Worm (Caenorhabditis elegans) whole organism, late embryonic: Measurements from ENCODE around the gene ZC506.1.
A peak's percentile ranks its signal among the peaks of the same experiment; 100 is the strongest.

Experiments used
- C08G9.2 ChIP-seq: sonication (generic microtip); optimal IDR thresholded peaks from 2 replicates; lab custom pipeline; 2016; ENCODE audit warnings: mild to moderate bottlenecking, missing genetic modification characterization, moderate library complexity, missing compliant biosample characterization
- C38D4.7 ChIP-seq: fragments of 200-800 bp; sonication (Bioruptor generic); optimal IDR thresholded peaks from 2 replicates; lab custom pipeline; 2018; ENCODE audit warnings: mild to moderate bottlenecking, missing genetic modification characterization, moderate library complexity, missing compliant biosample characterization
- K02D7.2 ChIP-seq: sonication (generic microtip); optimal IDR thresholded peaks from 2 replicates; lab custom pipeline; 2017; ENCODE audit warnings: mild to moderate bottlenecking, missing genetic modification characterization, missing compliant biosample characterization
- Y22D7AL.16 ChIP-seq: sonication (generic microtip); optimal IDR thresholded peaks from 2 replicates; lab custom pipeline; 2016; ENCODE audit warnings: missing genetic modification characterization, missing compliant biosample characterization
- ceh-18 ChIP-seq: sonication (generic microtip); optimal IDR thresholded peaks from 2 replicates; lab custom pipeline; 2016; ENCODE audit warnings: missing genetic modification characterization, missing compliant biosample characterization
- ceh-19 ChIP-seq: fragments of 200-800 bp; sonication (Bioruptor generic); optimal IDR thresholded peaks from 2 replicates; lab custom pipeline; 2018; ENCODE audit warnings: mild to moderate bottlenecking, missing genetic modification characterization, missing compliant biosample characterization
- ceh-2 ChIP-seq: sonication (generic microtip); optimal IDR thresholded peaks from 2 replicates; lab custom pipeline; 2016; ENCODE audit warnings: missing genotype, missing genetic modification characterization, missing compliant biosample characterization
- ceh-30 ChIP-seq: fragments of 150-350 bp; optimal IDR thresholded peaks from 2 replicates; lab custom pipeline; 2014; ENCODE audit warnings: missing biosample characterization, missing genetic modification characterization
- ceh-34 ChIP-seq: sonication (generic microtip); optimal IDR thresholded peaks from 2 replicates; lab custom pipeline; 2016; ENCODE audit warnings: mild to moderate bottlenecking, missing genetic modification characterization, missing compliant biosample characterization
- ceh-45 ChIP-seq: fragments of 200-800 bp; sonication (Bioruptor generic); IDR thresholded peaks from 2 replicates; pipeline ENCODE4 v1.3.6; 2022; ENCODE audit warnings: missing genetic modification reagents, missing genetic modification characterization, missing compliant biosample characterization
- ceh-48 ChIP-seq: sonication (generic microtip); optimal IDR thresholded peaks from 2 replicates; lab custom pipeline; 2016; ENCODE audit warnings: missing genetic modification characterization, inconsistent platforms, missing compliant biosample characterization
- ceh-6 ChIP-seq: fragments of 200-800 bp; sonication (Bioruptor generic); optimal IDR thresholded peaks from 2 replicates; lab custom pipeline; 2018; ENCODE audit warnings: mild to moderate bottlenecking, missing genetic modification characterization, missing compliant biosample characterization
- che-1 ChIP-seq: sonication (generic microtip); optimal IDR thresholded peaks from 2 replicates; lab custom pipeline; 2016; ENCODE audit warnings: mild to moderate bottlenecking, missing genetic modification characterization, missing compliant biosample characterization
- elt-4 ChIP-seq: sonication (generic microtip); optimal IDR thresholded peaks from 2 replicates; lab custom pipeline; 2016; ENCODE audit warnings: missing genetic modification characterization, missing compliant biosample characterization
- ets-4 ChIP-seq: sonication (generic microtip); optimal IDR thresholded peaks from 2 replicates; lab custom pipeline; 2016; ENCODE audit warnings: missing genetic modification characterization, missing compliant biosample characterization
- fax-1 ChIP-seq: sonication (generic microtip); optimal IDR thresholded peaks from 2 replicates; lab custom pipeline; 2016; ENCODE audit warnings: missing genotype, missing genetic modification characterization, missing compliant biosample characterization
- fkh-10 ChIP-seq: fragments of 150-350 bp; optimal IDR thresholded peaks from 2 replicates; lab custom pipeline; 2014; ENCODE audit warnings: missing biosample characterization, missing genetic modification reagents, missing genetic modification characterization
- fkh-6 ChIP-seq: sonication (generic microtip); optimal IDR thresholded peaks from 2 replicates; lab custom pipeline; 2016; ENCODE audit warnings: missing genetic modification characterization, missing compliant biosample characterization
- hlh-15 ChIP-seq: sonication (generic microtip); optimal IDR thresholded peaks from 2 replicates; lab custom pipeline; 2016; ENCODE audit warnings: missing genetic modification characterization, missing compliant biosample characterization
- hlh-30 ChIP-seq: sonication (generic microtip); optimal IDR thresholded peaks from 2 replicates; lab custom pipeline; 2017; ENCODE audit warnings: antibody characterized with exemption, missing genetic modification characterization, missing compliant biosample characterization; ENCODE audit not compliant: insufficient read depth
- hlh-8 ChIP-seq: sonication (generic microtip); optimal IDR thresholded peaks from 2 replicates; lab custom pipeline; 2016; ENCODE audit warnings: missing genotype, missing genetic modification characterization, missing compliant biosample characterization
- lim-6 ChIP-seq: sonication (generic microtip); optimal IDR thresholded peaks from 2 replicates; lab custom pipeline; 2016; ENCODE audit warnings: missing genetic modification characterization, missing compliant biosample characterization
- lin-11 ChIP-seq: fragments of 200-800 bp; sonication (Bioruptor generic); optimal IDR thresholded peaks from 2 replicates; lab custom pipeline; 2018; ENCODE audit warnings: mild to moderate bottlenecking, missing genetic modification characterization, missing compliant biosample characterization
- mec-3 ChIP-seq: sonication (generic microtip); optimal IDR thresholded peaks from 2 replicates; lab custom pipeline; 2016; ENCODE audit warnings: borderline replicate concordance, missing genetic modification characterization, missing compliant biosample characterization
- nfya-1 ChIP-seq: sonication (generic microtip); optimal IDR thresholded peaks from 2 replicates; lab custom pipeline; 2017; ENCODE audit warnings: missing genetic modification characterization, mild to moderate bottlenecking, missing compliant biosample characterization, antibody characterized with exemption, moderate library complexity
- nhr-232 ChIP-seq: sonication (generic microtip); optimal IDR thresholded peaks from 2 replicates; lab custom pipeline; 2016; ENCODE audit warnings: missing genetic modification characterization, missing compliant biosample characterization
- npax-4 ChIP-seq: sonication (generic microtip); optimal IDR thresholded peaks from 2 replicates; lab custom pipeline; 2016; ENCODE audit warnings: missing genetic modification characterization, missing compliant biosample characterization
- pros-1 ChIP-seq: fragments of 150-350 bp; optimal IDR thresholded peaks from 2 replicates; lab custom pipeline; 2014; ENCODE audit warnings: missing biosample characterization, missing genetic modification reagents, missing genetic modification characterization
- sox-2 ChIP-seq: fragments of 200-800 bp; sonication (Bioruptor generic); IDR thresholded peaks from 2 replicates; pipeline ENCODE4 v1.3.6; 2022; ENCODE audit warnings: missing genetic modification reagents, missing genetic modification characterization, missing compliant biosample characterization
- sox-4 ChIP-seq: sonication (generic microtip); optimal IDR thresholded peaks from 2 replicates; lab custom pipeline; 2017; ENCODE audit warnings: mild to moderate bottlenecking, missing genetic modification characterization, inconsistent platforms, missing compliant biosample characterization
- tbx-2 ChIP-seq: sonication (generic microtip); optimal IDR thresholded peaks from 2 replicates; lab custom pipeline; 2016; ENCODE audit warnings: missing genetic modification characterization, missing compliant biosample characterization
- tbx-7 ChIP-seq: sonication (generic microtip); optimal IDR thresholded peaks from 2 replicates; lab custom pipeline; 2016; ENCODE audit warnings: missing genotype, missing genetic modification characterization, missing compliant biosample characterization
- unc-55 ChIP-seq: sonication (generic microtip); optimal IDR thresholded peaks from 2 replicates; lab custom pipeline; 2017; ENCODE audit warnings: missing biosample characterization, missing genetic modification reagents, missing genetic modification characterization
- ztf-16 ChIP-seq: sonication (generic microtip); optimal IDR thresholded peaks from 2 replicates; lab custom pipeline; 2017; ENCODE audit warnings: missing genetic modification characterization, missing compliant biosample characterization

Gene ZC506.1

DNA sequence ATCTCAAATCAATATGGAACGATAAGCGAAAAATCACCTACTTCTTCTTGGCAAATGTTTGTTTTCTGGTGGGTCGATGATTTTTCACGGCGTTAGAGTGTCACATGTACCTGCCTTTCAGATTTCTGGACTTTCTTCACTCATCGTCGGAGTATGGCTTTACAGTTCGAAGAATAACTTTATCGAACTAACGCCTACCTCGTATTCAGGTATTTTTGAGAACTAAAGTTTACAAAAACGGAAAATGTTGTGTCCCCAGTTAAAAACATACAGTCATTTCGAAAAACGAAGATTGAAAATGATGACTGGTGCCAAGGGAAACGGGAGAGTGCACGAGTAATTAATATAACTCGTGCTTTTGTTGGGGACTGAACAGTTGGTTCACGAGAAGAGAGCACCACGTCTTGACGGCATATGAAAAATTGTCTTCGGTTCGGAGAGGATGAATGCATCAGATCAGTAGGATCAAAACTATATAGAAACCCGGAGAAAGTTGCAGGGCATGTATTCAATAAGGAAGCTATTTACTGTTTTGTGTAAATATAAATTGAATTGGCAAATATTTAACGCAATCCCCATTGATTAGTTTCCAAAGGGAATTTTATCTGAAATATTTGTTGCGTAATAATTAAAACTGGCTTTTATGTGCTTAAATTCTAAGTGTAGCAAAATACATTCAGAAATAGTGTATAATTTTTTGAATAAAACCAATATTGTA, 25.3 kb upstream of the ZC506.1 start:
- peak; percentile 5 for TF ChIP-seq unc-55 (GFP tag; lab: Kevin White, UChicago)
- TF ChIP-seq Y22D7AL.16 (tag; lab: Kevin White, UChicago): no peak

ce11 chrX:9934009-9934323, 24.8 kb upstream of the ZC506.1 start:
- no peak for TF ChIP-seq fax-1 (tag; lab: Kevin White, UChicago)
- no peak for TF ChIP-seq ceh-45
- no peak for TF ChIP-seq K02D7.2 (tag; lab: Kevin White, UChicago)
- no peak for TF ChIP-seq lin-11 (tag; lab: Kevin White, UChicago)
- no peak for TF ChIP-seq nfya-1 (tag; lab: Kevin White, UChicago)
- no peak for TF ChIP-seq hlh-8 (tag; lab: Kevin White, UChicago)
- no peak for TF ChIP-seq sox-2 (GFP tag; lab: Robert Waterston, UW)
- no peak for TF ChIP-seq ceh-18 (tag; lab: Kevin White, UChicago)
- TF ChIP-seq tbx-2: no peak
- TF ChIP-seq C38D4.7 (GFP tag; lab: Kevin White, UChicago): no peak
- no peak for TF ChIP-seq ets-4
- TF ChIP-seq ztf-16 (tag; lab: Kevin White, UChicago): no peak
- TF ChIP-seq che-1 (tag; lab: Kevin White, UChicago): no peak
- TF ChIP-seq ceh-34 (tag; lab: Kevin White, UChicago): no peak
- no peak for TF ChIP-seq ceh-19 (GFP tag; lab: Kevin White, UChicago)
- TF ChIP-seq, all 69 proteins: peak for 0

- TF ChIP-seq tbx-7 (no peak), lim-6 (tag; lab: Kevin White, UChicago) (no peak), elt-4 (tag; lab: Kevin White, UChicago) (no peak), C38D4.7 (GFP tag; lab: Kevin White, UChicago) (no peak), ceh-6 (GFP tag; lab: Kevin White, UChicago) (no peak), hlh-15 (tag; lab: Kevin White, UChicago) (no peak), ceh-48 (no peak), pros-1 (tag; lab: Kevin White, UChicago) (no peak), ceh-45 (no peak)
These were observed 20.7 kb upstream of the ZC506.1 start for ce11 chrX:9938091-9938490.

- TF ChIP-seq tbx-7 (no peak), npax-4 (no peak), C38D4.7 (GFP tag; lab: Kevin White, UChicago) (no peak), tbx-2 (no peak), ceh-48 (no peak), lim-6 (tag; lab: Kevin White, UChicago) (no peak), K02D7.2 (tag; lab: Kevin White, UChicago) (no peak), nhr-232 (tag; lab: Kevin White, UChicago) (no peak), fkh-10 (GFP tag; lab: Kevin White, UChicago) (no peak), lin-11 (tag; lab: Kevin White, UChicago) (no peak), ceh-2 (tag; lab: Kevin White, UChicago) (no peak), fkh-6 (tag; lab: Kevin White, UChicago) (no peak), C08G9.2 (tag; lab: Kevin White, UChicago) (no peak), mec-3 (tag; lab: Kevin White, UChicago) (no peak), ceh-30 (tag; lab: Kevin White, UChicago) (no peak), hlh-30 (tag; lab: Kevin White, UChicago) (no peak), sox-4 (tag; lab: Kevin White, UChicago) (no peak), Y22D7AL.16 (tag; lab: Kevin White, UChicago) (no peak)
These were observed 20.2 kb upstream of the ZC506.1 start, which contains the start of the genes C17G1.5 and C17G1.14 for ce11 chrX:9938537-9938936. Gene C17G1.5, plus strand, starts transcription at chrX:9938802. Gene C17G1.14, plus strand, starts transcription at chrX:9938813.
